Fruit fly (Drosophila melanogaster): ENCODE measurements around the gene CG8461.

The CG8461 gene

dm6 chr3R:14481569-14481968 lies 31.9 kb downstream of the CG8461 start, which contains the start of gene cv-c (continued):
- peak; percentile 59 for TF ChIP-seq nom (GFP tag; optimal IDR thresholded peaks at IDR 0.05)
- TF ChIP-seq chinmo (GFP tag; IDR thresholded peaks at IDR 0.05; ENCODE audit: partially characterized antibody) = peak; percentile 70; the same call in 1 of the 4 replicates
- TF ChIP-seq trem (tag; optimal IDR thresholded peaks at IDR 0.05) = no peak
- TF ChIP-seq sima (GFP tag; optimal IDR thresholded peaks at IDR 0.05) = no peak
- TF ChIP-seq nerfin-2 (GFP tag; IDR thresholded peaks at IDR 0.05; ENCODE audit: partially characterized antibody) = no peak
- TF ChIP-seq CG33557 (GFP tag; optimal IDR thresholded peaks at IDR 0.05) = no peak
- TF ChIP-seq mld (GFP tag; IDR thresholded peaks at IDR 0.05; ENCODE audit: partially characterized antibody) = peak; percentile 12; the same call in 1 of the 3 replicates
- 0 out of 2 replicates have a peak, but pooled peaks have one; percentile 21 for TF ChIP-seq ato (GFP tag; IDR thresholded peaks at IDR 0.05; ENCODE audit: partially characterized antibody)
- no peak for TF ChIP-seq CG10462 (GFP tag; optimal IDR thresholded peaks at IDR 0.05)
- TF ChIP-seq grau (tag; optimal IDR thresholded peaks at IDR 0.05) = no peak
- TF ChIP-seq CG43689 (GFP tag; IDR thresholded peaks at IDR 0.05) = no peak
- peak; percentile 99 for TF ChIP-seq Jarid2 (GFP tag; optimal IDR thresholded peaks at IDR 0.05)
- no peak for TF ChIP-seq rib (GFP tag; IDR thresholded peaks at IDR 0.05)
- TF ChIP-seq Stat92E (GFP tag; optimal IDR thresholded peaks at IDR 0.05) = no peak
- no peak for TF ChIP-seq CG18262 (tag; optimal IDR thresholded peaks at IDR 0.05)
- peak; percentile 18; the same call in 1 of the 2 replicates for TF ChIP-seq Scr (GFP tag; IDR thresholded peaks at IDR 0.05; ENCODE audit: partially characterized antibody)
- TF ChIP-seq Opbp (GFP tag; IDR thresholded peaks at IDR 0.05; ENCODE audit: partially characterized antibody) = no peak
- no peak for TF ChIP-seq CrebB (tag; optimal IDR thresholded peaks at IDR 0.05)
- no peak for TF ChIP-seq CG14710 (tag; optimal IDR thresholded peaks at IDR 0.05)
- TF ChIP-seq CG1603 (tag; optimal IDR thresholded peaks at IDR 0.05) = no peak
- peak; percentile 43; the same call in 1 of the 2 replicates for TF ChIP-seq bbx (GFP tag; IDR thresholded peaks at IDR 0.05; ENCODE audit: partially characterized antibody)
- no peak for TF ChIP-seq bcd (GFP tag; optimal IDR thresholded peaks at IDR 0.05)
- TF ChIP-seq CG17612 (GFP tag; IDR thresholded peaks at IDR 0.05) = no peak
- no peak for TF ChIP-seq tap (tag; optimal IDR thresholded peaks at IDR 0.05)
- TF ChIP-seq gem (tag; optimal IDR thresholded peaks at IDR 0.05) = no peak
- TF ChIP-seq CG3065 (GFP tag; optimal IDR thresholded peaks at IDR 0.05) = no peak
- TF ChIP-seq CG18599 (GFP tag; optimal IDR thresholded peaks at IDR 0.05) = no peak
- TF ChIP-seq CG8944 (GFP tag; optimal IDR thresholded peaks at IDR 0.05) = no peak
- TF ChIP-seq ac (GFP tag; optimal IDR thresholded peaks at IDR 0.05) = no peak
- no peak for TF ChIP-seq croc (GFP tag; conservative IDR thresholded peaks at IDR 0.05)
- no peak for TF ChIP-seq wdn (GFP tag; IDR thresholded peaks at IDR 0.05)
- no peak for TF ChIP-seq lab (GFP tag; optimal IDR thresholded peaks at IDR 0.05)
- peak; percentile 100 for TF ChIP-seq CG5180 (GFP tag; optimal IDR thresholded peaks at IDR 0.05)
- no peak for TF ChIP-seq CG8281 (tag; optimal IDR thresholded peaks at IDR 0.05)
- peak; percentile 56; the same call in 1 of the 2 replicates for TF ChIP-seq vvl (GFP tag; IDR thresholded peaks at IDR 0.05)

dm6 chr3R:14479623-14480194 lies 33.7 kb downstream of the CG8461 start:
- peak; percentile 46 for TF ChIP-seq CG6765 (GFP tag; optimal IDR thresholded peaks at IDR 0.05)
- TF ChIP-seq CG5180 (GFP tag; optimal IDR thresholded peaks at IDR 0.05) = no peak
- no peak for TF ChIP-seq hth (optimal IDR thresholded peaks at IDR 0.05)
- no peak for TF ChIP-seq Trl (optimal IDR thresholded peaks at IDR 0.05)
- TF ChIP-seq Trl (GFP tag; optimal IDR thresholded peaks at IDR 0.05) = no peak
- TF ChIP-seq bigmax (GFP tag; optimal IDR thresholded peaks at IDR 0.05) = no peak
- no peak for TF ChIP-seq her (GFP tag; optimal IDR thresholded peaks at IDR 0.05)
- peak; percentile 8 for TF ChIP-seq sd (tag; optimal IDR thresholded peaks at IDR 0.05)
- TF ChIP-seq CG10431 (GFP tag; optimal IDR thresholded peaks at IDR 0.05) = no peak
- TF ChIP-seq CG4854 (GFP tag; optimal IDR thresholded peaks at IDR 0.05) = no peak
- TF ChIP-seq CG7928 (GFP tag; optimal IDR thresholded peaks at IDR 0.05) = no peak
- no peak for TF ChIP-seq CG16863 (GFP tag; optimal IDR thresholded peaks at IDR 0.05)
- TF ChIP-seq Ets65A (GFP tag) = no peak
- peak; percentile 82 for TF ChIP-seq sens (GFP tag)
- TF ChIP-seq pnt (GFP tag; optimal IDR thresholded peaks at IDR 0.05) = no peak
- no peak for TF ChIP-seq crp (GFP tag; optimal IDR thresholded peaks at IDR 0.05)
- TF ChIP-seq CG10267 (tag; optimal IDR thresholded peaks at IDR 0.05) = no peak
